Worm (Caenorhabditis elegans): ENCODE results near the gene srh-68.

The srh-68 gene

DNA sequence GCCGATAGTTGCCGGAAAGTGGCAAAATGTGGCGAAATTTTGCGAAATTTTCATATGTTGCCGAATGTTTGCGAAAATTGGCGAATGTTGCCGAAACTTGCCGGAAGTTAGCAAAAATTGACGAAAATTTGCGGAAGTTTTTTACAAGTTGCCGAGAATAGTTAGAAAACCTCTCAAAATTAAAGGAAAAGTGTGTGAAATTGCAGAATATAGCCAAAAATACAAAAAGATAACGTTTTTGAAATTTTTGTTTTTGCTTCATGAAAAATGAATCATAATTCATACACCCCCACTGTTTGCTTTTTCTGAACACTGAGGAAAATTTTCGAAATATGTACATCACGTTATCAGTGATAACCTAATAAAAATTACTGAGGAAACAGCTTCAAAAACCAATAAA, 25.5 kb upstream of the srh-68 start:
- TF ChIP-seq med-1 (GFP tag; optimal IDR thresholded peaks at IDR 0.05; ENCODE audit: insufficient read depth) (no peak), ztf-23 (GFP tag; IDR thresholded peaks at IDR 0.05) (no peak), T22C8.4 (GFP tag; IDR thresholded peaks at IDR 0.05) (no peak), klf-2 (GFP tag; conservative IDR thresholded peaks at IDR 0.05) (no peak), ref-1 (GFP tag; conservative IDR thresholded peaks at IDR 0.05) (no peak), ztf-29 (GFP tag; IDR thresholded peaks at IDR 0.05) (no peak), cog-1 (tag; optimal IDR thresholded peaks at IDR 0.05) (no peak), tab-1 (GFP tag; IDR thresholded peaks at IDR 0.05) (no peak), flt-1 (GFP tag; IDR thresholded peaks at IDR 0.05) (no peak)

DNA sequence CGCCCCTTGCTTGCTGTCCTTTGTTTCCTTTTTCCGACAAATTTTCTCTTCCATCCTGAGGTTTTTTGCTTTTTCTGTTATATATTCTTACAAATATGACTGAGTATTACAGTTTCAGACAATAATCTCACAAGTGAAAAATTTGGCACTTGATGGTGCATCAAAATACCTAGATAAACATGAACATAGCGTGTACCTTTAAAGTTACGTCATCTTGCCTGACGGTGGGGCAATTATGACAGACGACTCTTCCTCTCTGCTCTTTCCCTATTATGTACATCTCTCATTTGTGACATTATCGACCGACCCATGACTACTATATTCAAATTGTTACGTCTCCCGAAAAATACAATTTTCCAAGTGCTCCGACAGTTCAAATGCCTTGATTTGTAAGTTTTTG, 24.5 kb upstream of the srh-68 start, which contains the start of gene fbxb-102:
fbxb-102 (plus strand) TSS at position 301 of the 400 bp plus-strand sequence.
- no peak for TF ChIP-seq ztf-29 (GFP tag; IDR thresholded peaks at IDR 0.05)
- no peak for TF ChIP-seq ref-1 (GFP tag; conservative IDR thresholded peaks at IDR 0.05)

DNA sequence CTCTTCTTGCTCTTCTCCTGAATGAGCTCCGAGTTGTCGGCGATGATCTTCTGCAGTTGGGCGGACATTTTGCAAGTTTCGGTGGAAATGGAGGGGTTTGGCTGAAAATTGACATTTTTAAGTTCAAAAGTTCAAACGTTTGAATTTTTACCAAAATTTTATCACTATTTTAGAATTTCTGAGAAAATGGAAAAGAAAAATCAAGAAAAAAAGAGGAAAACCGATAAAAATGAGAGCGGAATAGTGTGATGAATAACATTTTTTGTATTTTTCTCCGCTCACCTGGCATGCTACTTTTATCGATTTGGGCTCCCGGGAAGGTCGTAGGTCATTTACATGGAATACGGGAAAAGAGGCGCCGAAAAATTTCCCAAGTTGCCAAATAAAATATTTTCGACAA, 22.1 kb upstream of the srh-68 start, which contains the start of gene F15A4.10:
F15A4.10 (minus strand) TSS at position 101 of the 400 bp plus-strand sequence.
- TF ChIP-seq ztf-23 (GFP tag; IDR thresholded peaks at IDR 0.05) (no peak), med-1 (GFP tag; optimal IDR thresholded peaks at IDR 0.05; ENCODE audit: insufficient read depth) (no peak), cog-1 (tag; optimal IDR thresholded peaks at IDR 0.05) (no peak), ref-1 (GFP tag; conservative IDR thresholded peaks at IDR 0.05) (no peak), ztf-29 (GFP tag; IDR thresholded peaks at IDR 0.05) (no peak), flt-1 (GFP tag; IDR thresholded peaks at IDR 0.05) (no peak)

DNA sequence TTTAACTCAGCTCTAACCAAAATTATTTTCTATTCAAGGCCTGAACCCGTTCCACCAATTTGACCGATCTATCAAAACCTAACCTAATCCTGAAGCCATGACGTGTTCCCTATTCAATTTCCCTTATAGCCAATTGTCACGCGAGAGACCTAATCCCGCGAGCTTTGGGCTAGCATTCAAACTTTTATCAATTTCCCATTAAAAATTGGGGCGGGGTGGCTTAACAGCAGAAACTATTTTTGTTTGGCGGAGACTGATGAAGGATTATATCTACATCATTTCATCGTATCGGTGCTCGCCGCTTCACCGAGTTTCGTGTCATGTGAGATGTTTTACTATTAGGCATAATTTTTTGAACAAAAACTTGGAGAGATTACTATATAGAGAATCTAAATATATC, 18.3 kb upstream of the srh-68 start:
- TF ChIP-seq klf-2 (GFP tag; conservative IDR thresholded peaks at IDR 0.05) = no peak
- TF ChIP-seq ztf-29 (GFP tag; IDR thresholded peaks at IDR 0.05) = no peak
- no peak for TF ChIP-seq med-1 (GFP tag; optimal IDR thresholded peaks at IDR 0.05; ENCODE audit: insufficient read depth)
- TF ChIP-seq cog-1 (tag; optimal IDR thresholded peaks at IDR 0.05) = no peak

DNA sequence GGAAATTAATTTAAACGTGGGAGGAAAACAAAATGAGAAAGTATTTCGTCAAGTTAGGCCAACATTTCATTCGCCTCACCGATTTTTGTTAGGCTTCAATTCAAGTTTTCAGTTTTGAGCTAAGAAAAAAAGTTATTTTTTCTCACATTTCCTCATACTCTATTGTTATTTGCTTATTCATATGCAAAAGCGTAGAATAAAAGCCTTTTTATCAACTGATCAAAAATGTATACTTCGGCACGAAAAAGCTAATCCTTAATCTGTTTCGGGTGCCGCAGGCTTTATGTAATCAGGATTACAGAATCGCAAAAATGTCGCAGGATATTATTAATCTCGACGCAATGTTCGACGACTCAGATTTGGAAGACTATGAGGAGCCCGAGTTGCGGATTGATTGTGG, 17.2 kb upstream of the srh-68 start, which contains the start of gene T21B4.15:
T21B4.15 (plus strand) TSS at position 301 of the 400 bp plus-strand sequence.
- TF ChIP-seq tab-1 (GFP tag; IDR thresholded peaks at IDR 0.05) (no peak), ztf-29 (GFP tag; IDR thresholded peaks at IDR 0.05) (no peak), ref-1 (GFP tag; conservative IDR thresholded peaks at IDR 0.05) (no peak), klf-2 (GFP tag; conservative IDR thresholded peaks at IDR 0.05) (no peak), med-1 (GFP tag; optimal IDR thresholded peaks at IDR 0.05; ENCODE audit: insufficient read depth) (no peak), T22C8.4 (GFP tag; IDR thresholded peaks at IDR 0.05) (no peak), flt-1 (GFP tag; IDR thresholded peaks at IDR 0.05) (no peak)

DNA sequence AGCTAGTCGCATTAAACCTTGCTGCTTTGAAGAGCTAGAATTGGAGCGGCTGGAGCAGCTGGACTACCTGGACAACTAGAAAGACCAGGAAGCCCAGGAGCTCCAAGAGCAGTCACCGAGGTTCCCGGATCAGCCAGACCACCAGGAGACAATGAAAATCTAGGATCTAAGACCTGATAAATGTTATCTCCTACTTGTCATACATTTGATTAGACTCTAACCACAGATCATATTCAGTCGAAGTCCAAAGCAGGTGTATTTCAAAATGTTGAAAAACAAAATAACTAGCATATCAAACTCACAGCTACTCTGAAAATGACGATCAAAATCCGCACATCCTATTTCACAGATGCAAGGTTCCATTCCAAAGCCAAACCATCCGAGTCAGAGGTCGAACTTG, 15.2 kb upstream of the srh-68 start, which contains the start of gene srz-6:
srz-6 (plus strand) TSS at position 301 of the 400 bp plus-strand sequence.
- TF ChIP-seq ref-1 (GFP tag; conservative IDR thresholded peaks at IDR 0.05) (no peak), ztf-29 (GFP tag; IDR thresholded peaks at IDR 0.05) (no peak), med-1 (GFP tag; optimal IDR thresholded peaks at IDR 0.05; ENCODE audit: insufficient read depth) (no peak), tab-1 (GFP tag; IDR thresholded peaks at IDR 0.05) (no peak), flt-1 (GFP tag; IDR thresholded peaks at IDR 0.05) (no peak), ztf-23 (GFP tag; IDR thresholded peaks at IDR 0.05) (no peak), klf-2 (GFP tag; conservative IDR thresholded peaks at IDR 0.05) (no peak), T22C8.4 (GFP tag; IDR thresholded peaks at IDR 0.05) (no peak), cog-1 (tag; optimal IDR thresholded peaks at IDR 0.05) (no peak)

DNA sequence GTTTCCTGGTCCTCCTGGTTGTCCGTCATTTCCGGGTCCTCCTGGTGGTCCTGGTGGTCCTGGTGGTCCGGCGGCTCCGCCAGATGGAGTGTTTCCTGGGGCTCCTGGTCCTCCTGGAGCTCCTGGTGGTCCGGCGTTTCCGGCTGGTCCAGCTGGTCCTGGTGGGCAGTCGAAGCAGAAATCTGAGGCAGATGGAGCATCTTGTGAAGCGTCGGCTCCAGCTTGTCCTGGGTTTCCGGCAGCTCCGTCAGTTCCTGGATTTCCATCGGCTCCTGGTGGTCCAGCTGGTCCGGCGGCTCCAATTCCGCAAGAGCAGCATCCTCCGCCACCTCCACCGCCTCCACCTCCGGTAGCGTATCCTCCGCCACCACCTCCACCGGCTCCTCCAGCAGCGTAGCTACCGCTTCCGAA, 13.1 kb upstream of the srh-68 start:
- TF ChIP-seq T22C8.4 (GFP tag; IDR thresholded peaks at IDR 0.05) = no peak

DNA sequence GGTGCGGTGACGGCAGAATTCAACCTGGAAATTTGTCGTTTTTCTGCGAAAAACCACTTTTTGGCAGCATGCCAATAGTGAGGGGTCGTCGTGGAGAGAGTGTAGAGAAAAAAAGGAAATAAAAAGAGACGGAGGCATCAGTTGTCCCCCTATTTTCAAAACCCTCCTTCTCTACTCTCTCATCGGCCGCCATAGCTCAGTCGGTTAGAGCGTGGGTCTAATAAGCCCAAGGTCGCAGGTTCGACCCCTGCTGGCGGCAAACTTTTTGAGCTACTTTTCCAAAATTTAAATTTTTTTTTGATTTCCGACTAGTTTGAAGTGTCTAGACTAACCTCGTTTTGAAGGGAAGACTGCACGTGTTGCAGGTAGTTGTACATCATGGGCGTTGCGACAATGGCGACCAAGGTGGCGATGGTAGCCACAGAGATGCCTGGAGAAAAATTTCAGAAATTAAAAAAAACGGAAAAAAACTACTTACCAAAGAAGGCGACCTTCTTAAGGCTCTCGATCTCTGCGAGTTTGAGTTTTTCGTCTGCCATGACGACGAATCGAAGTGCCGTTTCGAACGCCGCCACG, 12.5 kb upstream of the srh-68 start, which contains the start of gene col-85:
col-85 (minus strand) TSS at position 540 of the 576 bp plus-strand sequence.
- peak; percentile 96 for TF ChIP-seq T22C8.4 (GFP tag; IDR thresholded peaks at IDR 0.05)
- peak; percentile 100 for TF ChIP-seq ztf-29 (GFP tag; IDR thresholded peaks at IDR 0.05)
- TF ChIP-seq cog-1 (tag; optimal IDR thresholded peaks at IDR 0.05) = peak; percentile 83
- peak; percentile 97 for TF ChIP-seq flt-1 (GFP tag; IDR thresholded peaks at IDR 0.05)
- TF ChIP-seq med-1 (GFP tag; optimal IDR thresholded peaks at IDR 0.05; ENCODE audit: insufficient read depth) = peak; percentile 73
- TF ChIP-seq klf-2 (GFP tag; conservative IDR thresholded peaks at IDR 0.05) = peak; percentile 98
- TF ChIP-seq ref-1 (GFP tag; conservative IDR thresholded peaks at IDR 0.05) = peak; percentile 88
- TF ChIP-seq ztf-23 (GFP tag; IDR thresholded peaks at IDR 0.05) = peak; percentile 98
- TF ChIP-seq tab-1 (GFP tag; IDR thresholded peaks at IDR 0.05) = peak; percentile 98

DNA sequence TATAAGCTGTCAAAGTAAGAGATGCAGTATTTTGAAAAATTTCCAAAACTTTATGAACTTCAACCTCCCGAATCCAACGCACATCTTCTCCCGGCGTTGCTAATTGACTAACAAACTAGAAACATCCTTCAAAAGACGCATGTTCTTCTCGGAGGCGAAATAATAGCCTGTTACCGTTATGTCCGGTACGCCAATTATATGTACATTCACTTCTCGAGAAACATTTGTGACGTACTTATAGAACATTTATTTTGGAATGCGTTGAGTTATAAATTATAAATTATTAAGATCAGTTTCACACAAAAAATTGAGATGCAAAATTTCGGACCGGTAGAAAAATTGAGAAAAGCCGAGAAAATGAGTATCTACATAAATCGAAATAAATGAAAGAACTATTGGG, 10.2 kb upstream of the srh-68 start, which contains the start of gene T21B4.3:
T21B4.3 (minus strand) TSS at position 101 of the 400 bp plus-strand sequence.
- TF ChIP-seq ztf-23 (GFP tag; IDR thresholded peaks at IDR 0.05) (no peak), klf-2 (GFP tag; conservative IDR thresholded peaks at IDR 0.05) (no peak), ztf-29 (GFP tag; IDR thresholded peaks at IDR 0.05) (no peak)

DNA sequence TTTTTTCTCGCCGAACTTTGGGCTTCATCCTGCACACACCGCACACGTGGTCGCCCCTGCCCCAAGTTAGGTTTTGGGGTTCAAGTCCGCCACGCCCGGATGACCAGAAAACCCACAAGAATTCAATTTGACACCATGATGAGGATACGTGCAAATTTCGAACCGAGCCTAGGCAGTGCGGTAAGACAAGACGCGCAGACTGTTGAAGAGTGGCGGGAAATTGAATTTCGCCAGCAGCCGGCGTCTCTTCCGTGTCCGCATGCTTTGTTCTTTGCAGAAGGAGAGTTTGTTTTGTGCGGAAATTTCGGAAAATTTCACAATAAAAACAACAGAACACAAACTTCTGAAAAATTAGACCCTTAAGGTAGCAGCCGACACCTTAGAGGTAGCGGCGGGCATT, 7.2 kb upstream of the srh-68 start:
- TF ChIP-seq cog-1 (tag; optimal IDR thresholded peaks at IDR 0.05) (no peak), med-1 (GFP tag; optimal IDR thresholded peaks at IDR 0.05; ENCODE audit: insufficient read depth) (no peak), ztf-29 (GFP tag; IDR thresholded peaks at IDR 0.05) (no peak), T22C8.4 (GFP tag; IDR thresholded peaks at IDR 0.05) (no peak), ref-1 (GFP tag; conservative IDR thresholded peaks at IDR 0.05) (no peak), flt-1 (GFP tag; IDR thresholded peaks at IDR 0.05) (no peak), tab-1 (GFP tag; IDR thresholded peaks at IDR 0.05) (no peak), klf-2 (GFP tag; conservative IDR thresholded peaks at IDR 0.05) (no peak), ztf-23 (GFP tag; IDR thresholded peaks at IDR 0.05) (no peak)

Measured in whole organism, midembryonic.